Fruit fly (Drosophila melanogaster) whole organism, prepupa: ENCODE data around the gene Axn.

Source experiments
- CG3919 ChIP-seq: fragments of 200-800 bp; sonication (Bioruptor generic); optimal IDR thresholded peaks from 3 replicates; lab custom pipeline; 2016; ENCODE audit warnings: missing biosample characterization, missing genetic modification characterization
- esn ChIP-seq: fragments of 200-800 bp; sonication (Bioruptor generic); optimal IDR thresholded peaks from 2 replicates; lab custom pipeline; 2016; ENCODE audit warnings: missing biosample characterization, mild to moderate bottlenecking, missing genetic modification characterization, moderate library complexity
- net ChIP-seq: fragments of 200-800 bp; sonication (Bioruptor generic); optimal IDR thresholded peaks from 3 replicates; lab custom pipeline; 2016; ENCODE audit warnings: missing biosample characterization, missing genetic modification characterization
- vri ChIP-seq: fragments of 200-800 bp; sonication (Bioruptor generic); optimal IDR thresholded peaks from 3 replicates; lab custom pipeline; 2016; ENCODE audit warnings: missing biosample characterization, mild to moderate bottlenecking, missing genetic modification characterization

DNA sequence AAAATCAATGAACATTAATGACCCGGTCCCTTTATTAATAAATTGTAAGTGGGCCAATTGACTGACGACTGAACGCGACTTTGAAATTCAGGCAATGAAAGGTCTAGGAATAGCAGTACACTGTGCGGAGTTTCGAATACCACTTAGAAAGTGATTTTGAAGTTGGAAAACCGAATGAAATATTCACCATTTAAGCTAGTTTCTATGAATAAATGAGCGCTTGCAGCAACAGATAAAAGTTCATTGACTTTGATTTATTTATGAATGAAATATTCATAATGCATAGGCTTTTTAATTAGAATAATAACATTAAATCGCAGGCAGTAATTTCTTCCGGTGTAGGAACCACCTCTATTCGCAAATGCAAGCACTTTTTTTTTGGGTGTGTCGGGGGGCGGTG, 1.6 kb upstream of the Axn start:
- TF ChIP-seq vri, result no peak
- TF ChIP-seq esn (GFP tag; lab: Kevin White, UChicago), result peak; percentile 18
- TF ChIP-seq CG3919, result peak; percentile 31
- TF ChIP-seq net (GFP tag; lab: Kevin White, UChicago), result peak; percentile 33
